Fruit fly (Drosophila melanogaster): ENCODE measurements around the gene Col4a1.

DNA sequence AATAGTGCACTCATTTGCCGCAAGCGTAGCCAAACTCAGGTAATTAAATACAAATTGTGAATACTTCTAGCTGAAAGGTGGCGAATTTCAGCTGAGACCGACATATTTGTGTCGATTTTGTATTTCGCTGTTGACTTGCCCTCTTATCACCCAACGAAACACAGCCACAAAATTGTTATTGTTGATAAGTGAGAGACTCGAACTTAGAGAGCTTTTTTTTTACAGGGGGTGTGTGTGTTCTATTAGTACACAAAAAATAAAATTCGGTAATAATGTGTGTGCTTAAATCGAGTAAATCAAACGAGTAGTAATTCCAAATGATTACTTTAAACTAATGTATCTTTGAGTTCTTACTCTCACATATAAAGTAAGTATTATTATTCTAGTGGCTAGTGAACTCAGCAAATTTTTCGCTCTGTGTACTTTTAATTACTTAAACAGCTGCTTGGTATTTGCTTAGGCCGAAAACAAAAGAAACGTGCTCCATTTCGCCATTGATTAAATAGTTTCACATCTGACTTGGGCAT lies 31.6 kb downstream of the Col4a1 start:
- TF ChIP-seq CG8478 (optimal IDR thresholded peaks at IDR 0.05), result no peak
- TF ChIP-seq CTCF (optimal IDR thresholded peaks at IDR 0.05), result no peak

Measured in S2 (cell line).